Worm (Caenorhabditis elegans) whole organism, L1 larva: ENCODE data around the gene hmg-11.

ENCODE experiments used
- C16A3.4 ChIP-seq: fragments of 150-350 bp; optimal IDR thresholded peaks from 2 replicates; lab custom pipeline; 2014; ENCODE audit warnings: missing biosample characterization, missing genetic modification characterization
- F16B12.6 ChIP-seq: fragments of 150-350 bp; optimal IDR thresholded peaks from 2 replicates; lab custom pipeline; 2014; ENCODE audit warnings: missing biosample characterization, missing genetic modification characterization
- blmp-1 ChIP-seq: fragments of 150-350 bp; optimal IDR thresholded peaks from 2 replicates; lab custom pipeline; 2014; ENCODE audit warnings: missing biosample characterization, missing genetic modification characterization
- ceh-8 ChIP-seq: fragments of 200-800 bp; sonication (Bioruptor generic); optimal IDR thresholded peaks from 2 replicates; lab custom pipeline; 2018; ENCODE audit warnings: mild to moderate bottlenecking, missing genetic modification characterization, moderate library complexity, missing compliant biosample characterization
- ceh-88 ChIP-seq: fragments of 200-800 bp; sonication (Bioruptor generic); IDR thresholded peaks from 2 replicates; pipeline ENCODE4 v1.3.6; 2022; ENCODE audit warnings: missing genetic modification characterization, missing compliant biosample characterization
- ces-1 ChIP-seq: fragments of 150-350 bp; optimal IDR thresholded peaks from 2 replicates; lab custom pipeline; 2014; ENCODE audit warnings: missing biosample characterization, missing genetic modification reagents, missing genetic modification characterization
- dpl-1 ChIP-seq, 3 experiments: fragments of 150-350 bp in 2 of 3; sonication (generic microtip) in 1 of 3; optimal IDR thresholded peaks; 2 replicates each; lab custom pipeline; 2014 to 2017; ENCODE audit warnings: missing biosample characterization in 3 of 3, missing genetic modification characterization in 3 of 3, missing genetic modification reagents in 3 of 3
- dsc-1 ChIP-seq: sonication (generic microtip); optimal IDR thresholded peaks from 2 replicates; lab custom pipeline; 2016; ENCODE audit warnings: mild to moderate bottlenecking, missing genetic modification characterization, missing compliant biosample characterization
- efl-1 ChIP-seq, 4 experiments: fragments of 150-350 bp; optimal IDR thresholded peaks in 3 of 4; peaks in 1 of 4; 1 replicate in 1 of 4; 2 replicates in 3 of 4; lab custom pipeline; 2014; ENCODE audit warnings: missing biosample characterization in 2 of 4, missing genetic modification characterization in 2 of 4, missing genetic modification reagents in 2 of 4
- efl-3 ChIP-seq: fragments of 200-800 bp; sonication (Bioruptor generic); optimal IDR thresholded peaks from 2 replicates; lab custom pipeline; 2018; ENCODE audit warnings: mild to moderate bottlenecking, missing genetic modification characterization, missing compliant biosample characterization
- elt-2 ChIP-seq: sonication (generic microtip); optimal IDR thresholded peaks from 2 replicates; lab custom pipeline; 2016; ENCODE audit warnings: missing genetic modification characterization, mild to moderate bottlenecking, inconsistent platforms, missing compliant biosample characterization, missing genetic modification reagents
- fkh-4 ChIP-seq: sonication (generic microtip); optimal IDR thresholded peaks from 2 replicates; lab custom pipeline; 2016; ENCODE audit warnings: missing compliant biosample characterization, missing genetic modification characterization, borderline replicate concordance
- fkh-8 ChIP-seq: sonication (generic microtip); optimal IDR thresholded peaks from 2 replicates; lab custom pipeline; 2016; ENCODE audit warnings: mild to moderate bottlenecking, missing genetic modification characterization, missing compliant biosample characterization
- hlh-4 ChIP-seq: sonication (generic microtip); optimal IDR thresholded peaks from 2 replicates; lab custom pipeline; 2016; ENCODE audit warnings: mild to moderate bottlenecking, missing genetic modification characterization, missing compliant biosample characterization
- lin-13 ChIP-seq: fragments of 150-350 bp; optimal IDR thresholded peaks from 2 replicates; lab custom pipeline; 2014; ENCODE audit warnings: missing biosample characterization, missing genetic modification reagents, missing genetic modification characterization
- lin-39 ChIP-seq: fragments of 150-350 bp; optimal IDR thresholded peaks from 2 replicates; lab custom pipeline; 2014; ENCODE audit warnings: missing biosample characterization, missing genetic modification reagents, missing genetic modification characterization
- lsy-2 ChIP-seq, 2 experiments: fragments of 150-350 bp; optimal IDR thresholded peaks; 2 replicates each; lab custom pipeline; 2014; ENCODE audit warnings: missing biosample characterization in 2 of 2, missing genetic modification characterization in 2 of 2
- nhr-11 ChIP-seq: fragments of 150-350 bp; optimal IDR thresholded peaks from 2 replicates; lab custom pipeline; 2014; ENCODE audit warnings: missing biosample characterization, missing genetic modification characterization
- nhr-12 ChIP-seq: sonication (generic microtip); optimal IDR thresholded peaks from 2 replicates; lab custom pipeline; 2017; ENCODE audit warnings: missing biosample characterization, missing genetic modification characterization
- nhr-28 ChIP-seq: fragments of 150-350 bp; optimal IDR thresholded peaks from 2 replicates; lab custom pipeline; 2014; ENCODE audit warnings: missing biosample characterization, missing genetic modification characterization
- nhr-76 ChIP-seq: sonication (generic microtip); optimal IDR thresholded peaks from 2 replicates; lab custom pipeline; 2017; ENCODE audit warnings: missing biosample characterization, missing genetic modification characterization
- nhr-77 ChIP-seq: fragments of 150-350 bp; optimal IDR thresholded peaks from 2 replicates; lab custom pipeline; 2014; ENCODE audit warnings: missing biosample characterization, missing genetic modification characterization
- pag-3 ChIP-seq: sonication (generic microtip); optimal IDR thresholded peaks from 2 replicates; lab custom pipeline; 2017; ENCODE audit warnings: missing genetic modification characterization, mild to moderate bottlenecking, missing compliant biosample characterization, antibody characterized with exemption, borderline replicate concordance; ENCODE audit not compliant: insufficient read depth
- pqm-1 ChIP-seq: sonication (generic microtip); optimal IDR thresholded peaks from 3 replicates; lab custom pipeline; 2017; ENCODE audit warnings: missing biosample characterization, missing genetic modification characterization
- sox-4 ChIP-seq: sonication (generic microtip); optimal IDR thresholded peaks from 2 replicates; lab custom pipeline; 2016; ENCODE audit warnings: missing genetic modification characterization, missing compliant biosample characterization
- sup-37 ChIP-seq: fragments of 200-800 bp; sonication (Bioruptor generic); optimal IDR thresholded peaks from 2 replicates; lab custom pipeline; 2018; ENCODE audit warnings: mild to moderate bottlenecking, missing genetic modification characterization, missing compliant biosample characterization
- tlp-1 ChIP-seq: fragments of 150-350 bp; optimal IDR thresholded peaks from 2 replicates; lab custom pipeline; 2014; ENCODE audit warnings: missing biosample characterization, missing genetic modification characterization
- unc-98 ChIP-seq: fragments of 200-800 bp; sonication (Bioruptor generic); IDR thresholded peaks from 2 replicates; pipeline ENCODE4 v1.3.6; 2022; ENCODE audit warnings: missing genetic modification characterization, missing compliant biosample characterization
- vab-15 ChIP-seq: sonication (generic microtip); optimal IDR thresholded peaks from 2 replicates; lab custom pipeline; 2017; ENCODE audit warnings: missing genotype, mild to moderate bottlenecking, missing genetic modification characterization, missing compliant biosample characterization
- zip-4 ChIP-seq: fragments of 200-800 bp; sonication (Bioruptor generic); optimal IDR thresholded peaks from 2 replicates; lab custom pipeline; 2018; ENCODE audit warnings: mild to moderate bottlenecking, missing genetic modification characterization, moderate library complexity, missing compliant biosample characterization
- ztf-11 ChIP-seq, 2 experiments: sonication (generic microtip); optimal IDR thresholded peaks; 2 replicates each; lab custom pipeline; 2016 to 2017; ENCODE audit warnings: missing genetic modification characterization in 2 of 2, missing biosample characterization in 1 of 2, missing compliant biosample characterization in 1 of 2

Gene hmg-11

DNA sequence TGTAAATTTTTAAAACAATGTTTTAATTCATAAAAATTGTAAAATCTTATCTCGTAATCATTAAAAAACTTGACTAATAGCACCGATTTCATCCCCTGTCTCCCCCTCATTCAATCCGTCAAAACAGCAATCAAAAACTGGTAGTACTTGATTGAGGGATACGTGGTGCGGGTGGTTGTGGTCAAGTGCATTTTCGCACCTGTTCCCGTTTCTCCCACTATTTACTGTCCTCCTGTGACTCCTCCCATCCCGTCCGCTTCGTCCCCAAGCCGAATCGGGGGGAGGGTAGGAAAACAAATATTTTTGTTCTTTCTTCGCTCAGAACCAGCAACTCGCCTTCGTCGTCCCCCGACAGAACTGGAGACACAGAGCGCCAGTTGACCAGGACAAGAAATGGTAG is 24.1 kb upstream of the hmg-11 start, which contains the start of gene lgc-27:
TSS of gene lgc-27 (plus strand) at position 301 of the 400 bp plus-strand sequence.
- no peak for TF ChIP-seq F16B12.6 (tag; lab: Kevin White, UChicago)

ce11 chrII:4650072-4650471 is 22.8 kb upstream of the hmg-11 start:
- TF ChIP-seq hlh-4 (tag; lab: Kevin White, UChicago), result no peak

DNA sequence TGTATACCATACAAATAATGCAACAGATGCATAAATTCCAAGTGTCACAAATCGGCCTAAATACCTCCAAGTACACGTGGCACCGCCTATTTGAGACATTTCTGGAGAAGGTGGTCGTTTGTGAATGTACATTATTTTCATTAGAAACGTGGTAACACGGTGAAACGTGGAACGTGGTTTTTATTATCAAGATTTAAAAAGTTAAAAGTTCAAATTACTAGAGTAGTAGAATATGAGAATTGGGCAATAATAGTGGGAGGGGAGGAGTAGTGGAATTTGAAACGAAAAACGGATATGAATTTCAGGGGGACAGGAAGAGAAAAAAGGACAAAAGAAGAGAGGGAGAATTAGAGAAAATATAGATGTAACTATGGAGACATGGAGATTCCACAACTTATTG is 17.1 kb upstream of the hmg-11 start, which contains the start of gene fut-6:
TSS of gene fut-6 (minus strand) at position 101 of the 400 bp plus-strand sequence.
- TF ChIP-seq sup-37 (GFP tag; lab: Kevin White, UChicago) (no peak), tlp-1 (tag; lab: Kevin White, UChicago) (no peak), pag-3 (tag; lab: Kevin White, UChicago) (no peak), nhr-77 (no peak), lin-13 (GFP tag; lab: Kevin White, UChicago) (no peak), nhr-12 (tag; lab: Kevin White, UChicago) (no peak)

DNA sequence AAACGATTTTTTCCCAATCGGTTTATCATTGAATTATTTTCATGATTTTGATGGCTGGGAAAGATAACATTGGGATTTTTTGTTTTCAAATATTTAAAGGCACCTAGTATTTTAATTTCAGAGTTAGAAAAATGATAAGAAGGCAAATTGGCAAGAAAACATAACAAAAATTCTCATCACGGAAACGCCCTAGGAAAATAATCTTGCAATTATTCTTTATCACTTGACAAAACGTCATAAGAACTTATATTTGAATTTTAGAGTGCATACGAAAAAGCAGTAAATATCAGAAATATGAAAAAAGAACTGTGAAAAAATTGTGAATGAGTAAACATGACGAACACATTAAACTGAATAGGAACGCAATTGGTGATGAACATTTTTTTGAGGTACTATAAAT is 15.5 kb upstream of the hmg-11 start:
- TF ChIP-seq fkh-8 (tag; lab: Kevin White, UChicago) (no peak), efl-1 (optimal IDR thresholded peaks at IDR 0.05; lab: Kevin White, UChicago) (no peak), efl-1 (GFP tag; optimal IDR thresholded peaks at IDR 0.05 in 1 of 2; lab: Kevin White, UChicago) (peak in 1 of 2 experiments; percentile 2), elt-2 (tag; lab: Kevin White, UChicago) (peak; percentile 80)

ce11 chrII:4658245-4658644 is 14.6 kb upstream of the hmg-11 start:
- TF ChIP-seq sup-37 (GFP tag; lab: Kevin White, UChicago), result no peak
- no peak for TF ChIP-seq zip-4 (GFP tag; lab: Kevin White, UChicago)
- peak; percentile 91 for TF ChIP-seq dsc-1 (tag; lab: Kevin White, UChicago)
- TF ChIP-seq fkh-4, result peak; percentile 67

- no peak for TF ChIP-seq pqm-1 (tag; lab: Kevin White, UChicago)
- no peak for TF ChIP-seq sup-37 (GFP tag; lab: Kevin White, UChicago)
- TF ChIP-seq unc-98, result no peak
- no peak for TF ChIP-seq C16A3.4 (tag; lab: Kevin White, UChicago)
- no peak for TF ChIP-seq ceh-88 (GFP tag; lab: Robert Waterston, UW)
- TF ChIP-seq blmp-1 (tag; lab: Kevin White, UChicago), result no peak
- TF ChIP-seq ztf-11 (tag; optimal IDR thresholded peaks at IDR 0.05; lab: Kevin White, UChicago), result no peak
- TF ChIP-seq nhr-28 (tag; lab: Kevin White, UChicago), result no peak
- no peak for TF ChIP-seq ceh-8 (GFP tag; lab: Kevin White, UChicago)
- TF ChIP-seq efl-3 (GFP tag; lab: Kevin White, UChicago), result no peak
- no peak for TF ChIP-seq sox-4
- TF ChIP-seq lsy-2 (tag; optimal IDR thresholded peaks at IDR 0.05; lab: Kevin White, UChicago), result no peak
- TF ChIP-seq ces-1 (GFP tag; lab: Kevin White, UChicago), result no peak
- no peak for TF ChIP-seq fkh-8 (tag; lab: Kevin White, UChicago)
- TF ChIP-seq dpl-1 (GFP tag; optimal IDR thresholded peaks at IDR 0.05; lab: Kevin White, UChicago), result no peak
- no peak for TF ChIP-seq nhr-11 (tag; lab: Kevin White, UChicago)
- no peak for TF ChIP-seq lin-39 (tag; lab: Kevin White, UChicago)
- TF ChIP-seq lin-13 (GFP tag; lab: Kevin White, UChicago), result no peak
- TF ChIP-seq vab-15 (tag; lab: Kevin White, UChicago), result no peak
- TF ChIP-seq nhr-76 (tag; lab: Kevin White, UChicago), result no peak
- TF ChIP-seq, all 84 proteins: peak for 0
Measured at ce11 chrII:4661278-4661677, 11.6 kb upstream of the hmg-11 start, which contains the start of gene T05A7.13. Gene T05A7.13, minus strand, starts transcription at chrII:4661378.
